Worm (Caenorhabditis elegans) whole organism, dauer: ENCODE data around the gene C09F5.3.

Experiments used
- unc-62 ChIP-seq: sonication (generic microtip); optimal IDR thresholded peaks from 2 replicates; lab custom pipeline; 2017; ENCODE audit warnings: missing biosample characterization, missing genetic modification reagents, missing genetic modification characterization

The C09F5.3 gene

ce11 chrIII:650539-650938 is 14.5 kb downstream of the C09F5.3 start:
- no peak for TF ChIP-seq unc-62 (GFP tag; lab: Kevin White, UChicago)

ce11 chrIII:649935-650334 is 15.1 kb downstream of the C09F5.3 start:
- TF ChIP-seq unc-62 (GFP tag; lab: Kevin White, UChicago), result no peak

- no peak for TF ChIP-seq unc-62 (GFP tag; lab: Kevin White, UChicago)
These were observed 17.8 kb downstream of the C09F5.3 start for ce11 chrIII:647248-647647.

- no peak for TF ChIP-seq unc-62 (GFP tag; lab: Kevin White, UChicago)
These were observed 18.6 kb downstream of the C09F5.3 start, which contains the start of gene orai-1 for ce11 chrIII:646454-646853. TSS of gene orai-1 (plus strand) at chrIII:646754.

- no peak for TF ChIP-seq unc-62 (GFP tag; lab: Kevin White, UChicago)
These were observed 20.4 kb downstream of the C09F5.3 start for ce11 chrIII:644660-645059.

ce11 chrIII:641759-642158 is 23.3 kb downstream of the C09F5.3 start, which contains the start of gene W06E11.1:
TSS of gene W06E11.1 (plus strand) at chrIII:642059.
- TF ChIP-seq unc-62 (GFP tag; lab: Kevin White, UChicago), result no peak

- no peak for TF ChIP-seq unc-62 (GFP tag; lab: Kevin White, UChicago)
These were observed 24.8 kb downstream of the C09F5.3 start, which contains the start of the genes tag-266 and tag-267 for ce11 chrIII:640198-640803. TSS of gene tag-266 (minus strand) at chrIII:640226. TSS of gene tag-267 (plus strand) at chrIII:640790.

- no peak for TF ChIP-seq unc-62 (GFP tag; lab: Kevin White, UChicago)
These were observed 26.7 kb downstream of the C09F5.3 start, which contains the start of gene sbds-1 for ce11 chrIII:638319-638718. TSS of gene sbds-1 (minus strand) at chrIII:638419.

- TF ChIP-seq unc-62 (GFP tag; lab: Kevin White, UChicago), result no peak
These were observed 29.0 kb downstream of the C09F5.3 start, which contains the start of gene T19C3.7 for ce11 chrIII:636067-636466. TSS of gene T19C3.7 (minus strand) at chrIII:636167.

- no peak for TF ChIP-seq unc-62 (GFP tag; lab: Kevin White, UChicago)
These were observed 30.4 kb downstream of the C09F5.3 start, which contains the start of gene fem-2 for ce11 chrIII:634618-635017. TSS of gene fem-2 (minus strand) at chrIII:634626.

ce11 chrIII:631421-631820 is 33.6 kb downstream of the C09F5.3 start, which contains the start of gene T19C3.6:
TSS of gene T19C3.6 (minus strand) at chrIII:631521.
- no peak for TF ChIP-seq unc-62 (GFP tag; lab: Kevin White, UChicago)

- no peak for TF ChIP-seq unc-62 (GFP tag; lab: Kevin White, UChicago)
These were observed 37.2 kb downstream of the C09F5.3 start, which contains the start of gene T19C3.5 for ce11 chrIII:627838-628237. TSS of gene T19C3.5 (minus strand) at chrIII:627938.

- no peak for TF ChIP-seq unc-62 (GFP tag; lab: Kevin White, UChicago)
These were observed 39.0 kb downstream of the C09F5.3 start for ce11 chrIII:626091-626490.

- TF ChIP-seq unc-62 (GFP tag; lab: Kevin White, UChicago), result no peak
These were observed 41.3 kb downstream of the C09F5.3 start for ce11 chrIII:623754-624153.

- TF ChIP-seq unc-62 (GFP tag; lab: Kevin White, UChicago), result no peak
These were observed 44.8 kb downstream of the C09F5.3 start, which contains the start of gene T19C3.4 for ce11 chrIII:620204-620718. TSS of gene T19C3.4 (minus strand) at chrIII:620254.

- TF ChIP-seq unc-62 (GFP tag; lab: Kevin White, UChicago), result no peak
These were observed 47.6 kb downstream of the C09F5.3 start, which contains the start of gene T19C3.2 for ce11 chrIII:617467-617866. TSS of gene T19C3.2 (minus strand) at chrIII:617567.

- TF ChIP-seq unc-62 (GFP tag; lab: Kevin White, UChicago), result no peak
These were observed 50.6 kb downstream of the C09F5.3 start, which contains the start of gene T19C3.3 for ce11 chrIII:614447-614846. TSS of gene T19C3.3 (minus strand) at chrIII:614547.
